Fruit fly (Drosophila melanogaster): Measurements from ENCODE around the gene TfIIB.

TfIIB gene

DNA sequence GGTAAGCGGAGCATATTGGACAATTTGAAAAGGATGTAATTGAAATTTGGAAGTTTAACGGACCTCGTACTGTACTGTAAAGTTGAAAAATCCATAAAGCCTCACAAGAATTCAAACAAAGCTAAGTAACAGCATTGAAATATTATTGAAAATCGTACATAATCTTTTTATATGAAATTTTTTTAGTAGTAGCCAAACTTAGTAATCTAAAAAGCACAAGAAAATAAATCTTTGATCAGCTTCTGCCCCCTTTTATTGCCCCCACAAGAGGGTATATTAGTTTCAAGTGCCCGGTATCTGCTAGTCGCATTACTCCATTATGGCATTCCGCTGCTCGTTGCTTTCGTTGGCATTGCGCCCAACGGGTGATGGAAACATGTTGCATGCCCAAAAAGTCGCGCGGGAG is 35.7 kb downstream of the TfIIB start (continued):
- TF ChIP-seq pan (optimal IDR thresholded peaks at IDR 0.05) (no peak), pan (GFP tag; optimal IDR thresholded peaks at IDR 0.05 in 1 of 2, IDR thresholded peaks at IDR 0.05 in 1 of 2) (peak in 1 of 2 experiments; percentile 57), CG10431 (GFP tag; optimal IDR thresholded peaks at IDR 0.05) (no peak), Fer1 (GFP tag; optimal IDR thresholded peaks at IDR 0.05) (no peak), gce (GFP tag; IDR thresholded peaks at IDR 0.05) (no peak), cg (GFP tag; optimal IDR thresholded peaks at IDR 0.05) (no peak), Spps (tag; optimal IDR thresholded peaks at IDR 0.05) (peak; percentile 57), gfzf (GFP tag; optimal IDR thresholded peaks at IDR 0.05) (no peak), tup (GFP tag; optimal IDR thresholded peaks at IDR 0.05) (no peak), Six4 (GFP tag; optimal IDR thresholded peaks at IDR 0.05) (peak; percentile 60), al (GFP tag; IDR thresholded peaks at IDR 0.05) (peak; percentile 4; the same call in 1 of the 2 replicates), unpg (GFP tag; optimal IDR thresholded peaks at IDR 0.05) (peak; percentile 22), Bteb2 (GFP tag; optimal IDR thresholded peaks at IDR 0.05) (no peak), bigmax (GFP tag; optimal IDR thresholded peaks at IDR 0.05) (no peak), HLH54F (GFP tag; optimal IDR thresholded peaks at IDR 0.05) (no peak), Bdp1 (GFP tag; optimal IDR thresholded peaks at IDR 0.05) (no peak), CG4328 (GFP tag; optimal IDR thresholded peaks at IDR 0.05) (no peak), toy (GFP tag; IDR thresholded peaks at IDR 0.05) (no peak), CG4404 (GFP tag; IDR thresholded peaks at IDR 0.05) (peak; percentile 58; the same call in 1 of the 2 replicates), CG33557 (GFP tag; optimal IDR thresholded peaks at IDR 0.05) (peak; percentile 12), dati (GFP tag; IDR thresholded peaks at IDR 0.05) (no peak), Scr (GFP tag; IDR thresholded peaks at IDR 0.05; ENCODE audit: partially characterized antibody) (no peak), row (GFP tag; IDR thresholded peaks at IDR 0.05) (peak; percentile 75; the same call in 2 of the 3 replicates), odd (GFP tag; optimal IDR thresholded peaks at IDR 0.05) (peak; percentile 41), vnd (GFP tag; IDR thresholded peaks at IDR 0.05; ENCODE audit: partially characterized antibody) (no peak), run (tag; optimal IDR thresholded peaks at IDR 0.05) (no peak), CG2889 (GFP tag; IDR thresholded peaks at IDR 0.05) (0 out of 3 replicates have a peak, but pooled peaks have one; percentile 5), Gsc (GFP tag; IDR thresholded peaks at IDR 0.05) (peak; percentile 49), CG3163 (GFP tag; optimal IDR thresholded peaks at IDR 0.05) (no peak), CG31388 (GFP tag; optimal IDR thresholded peaks at IDR 0.05) (peak; percentile 40), Ssrp (tag; optimal IDR thresholded peaks at IDR 0.05) (peak; percentile 68), NC2β (GFP tag; optimal IDR thresholded peaks at IDR 0.05) (peak; percentile 6), CG4424 (GFP tag; optimal IDR thresholded peaks at IDR 0.05) (peak; percentile 76), CG2202 (tag; optimal IDR thresholded peaks at IDR 0.05) (peak; percentile 17), CG17568 (GFP tag; optimal IDR thresholded peaks at IDR 0.05) (no peak), CG15601 (tag; optimal IDR thresholded peaks at IDR 0.05) (peak; percentile 46), Poxn (GFP tag; IDR thresholded peaks at IDR 0.05) (no peak), aop (GFP tag; IDR thresholded peaks at IDR 0.05) (no peak), trem (tag; optimal IDR thresholded peaks at IDR 0.05) (peak; percentile 37), CHES-1-like (GFP tag; optimal IDR thresholded peaks at IDR 0.05) (no peak), grn (GFP tag; optimal IDR thresholded peaks at IDR 0.05) (no peak), CG2875 (GFP tag; optimal IDR thresholded peaks at IDR 0.05) (peak; percentile 60), MBD-R2 (GFP tag; IDR thresholded peaks at IDR 0.05) (no peak), lbe (GFP tag; optimal IDR thresholded peaks at IDR 0.05) (no peak), CG7271 (tag; optimal IDR thresholded peaks at IDR 0.05) (no peak), Mes4 (GFP tag; optimal IDR thresholded peaks at IDR 0.05) (peak; percentile 28), CG13123 (GFP tag; optimal IDR thresholded peaks at IDR 0.05) (no peak), HmgZ (tag; optimal IDR thresholded peaks at IDR 0.05) (no peak), CG11504 (tag; optimal IDR thresholded peaks at IDR 0.05) (peak; percentile 82), sens-2 (GFP tag; IDR thresholded peaks at IDR 0.05) (no peak), YL-1 (GFP tag; optimal IDR thresholded peaks at IDR 0.05) (no peak), ERR (GFP tag; optimal IDR thresholded peaks at IDR 0.05) (no peak)
